Fruit fly (Drosophila melanogaster) whole organism, embryonic: ENCODE data around the gene CG6028.

Experiments used
- Abd-B ChIP-seq: fragments of 200-800 bp; sonication (Bioruptor generic); optimal IDR thresholded peaks from 2 replicates; lab custom pipeline; 2018; ENCODE audit warnings: missing biosample characterization, mild to moderate bottlenecking, missing genetic modification characterization, moderate library complexity
- CG10209 ChIP-seq: fragments of 200-800 bp; sonication (Bioruptor generic); optimal IDR thresholded peaks from 3 replicates; lab custom pipeline; 2017; ENCODE audit warnings: missing biosample characterization, mild to moderate bottlenecking, missing genetic modification characterization, missing genetic modification reagents
- CG10267 ChIP-seq: fragments of 200-800 bp; sonication (Bioruptor generic); optimal IDR thresholded peaks from 2 replicates; lab custom pipeline; 2018; ENCODE audit warnings: missing biosample characterization, mild to moderate bottlenecking, missing genetic modification characterization, moderate library complexity
- CG11398 ChIP-seq: fragments of 200-800 bp; sonication (Bioruptor generic); optimal IDR thresholded peaks from 2 replicates; lab custom pipeline; 2016; ENCODE audit warnings: missing biosample characterization, missing genetic modification characterization
- CG11723 ChIP-seq: fragments of 200-800 bp; sonication (Bioruptor generic); optimal IDR thresholded peaks from 2 replicates; lab custom pipeline; 2017; ENCODE audit warnings: missing biosample characterization, mild to moderate bottlenecking, missing genetic modification characterization
- CG12155 ChIP-seq: fragments of 200-800 bp; sonication (Bioruptor generic); optimal IDR thresholded peaks from 3 replicates; lab custom pipeline; 2016; ENCODE audit warnings: missing biosample characterization, missing genetic modification characterization
- CG12391 ChIP-seq: fragments of 200-800 bp; sonication (Bioruptor generic); optimal IDR thresholded peaks from 3 replicates; lab custom pipeline; 2018; ENCODE audit warnings: missing biosample characterization, mild to moderate bottlenecking, missing genetic modification characterization, moderate library complexity
- CG14050 ChIP-seq: fragments of 200-800 bp; sonication (Bioruptor generic); IDR thresholded peaks from 3 replicates; pipeline ENCODE4 v1.3.6; 2022; ENCODE audit warnings: missing biosample characterization, missing genetic modification characterization
- CG14860 ChIP-seq: fragments of 200-800 bp; sonication (Bioruptor generic); IDR thresholded peaks from 3 replicates; pipeline ENCODE4 v1.3.6; 2022; ENCODE audit warnings: missing biosample characterization, missing genetic modification characterization; ENCODE audit not compliant: partially characterized antibody
- CG15601 ChIP-seq: fragments of 200-800 bp; sonication (Bioruptor generic); optimal IDR thresholded peaks from 3 replicates; lab custom pipeline; 2019; ENCODE audit warnings: missing biosample characterization, mild to moderate bottlenecking, missing genetic modification characterization, moderate library complexity
- CG1603 ChIP-seq: fragments of 200-800 bp; sonication (Bioruptor generic); optimal IDR thresholded peaks from 2 replicates; lab custom pipeline; 2019; ENCODE audit warnings: missing biosample characterization, mild to moderate bottlenecking, missing genetic modification characterization, moderate library complexity
- CG17361 ChIP-seq: fragments of 200-800 bp; sonication (Bioruptor generic); IDR thresholded peaks from 3 replicates; pipeline ENCODE4 v1.3.6; 2022; ENCODE audit warnings: missing biosample characterization, missing genetic modification characterization
- CG17612 ChIP-seq: fragments of 200-800 bp; sonication (Bioruptor generic); IDR thresholded peaks from 2 replicates; pipeline ENCODE4 v1.3.6; 2022; ENCODE audit warnings: missing biosample characterization, missing genetic modification characterization
- CG18262 ChIP-seq: fragments of 200-800 bp; optimal IDR thresholded peaks from 3 replicates; lab custom pipeline; 2019; ENCODE audit warnings: missing biosample characterization, mild to moderate bottlenecking, missing genetic modification characterization, moderate library complexity
- CG1832 ChIP-seq: fragments of 200-800 bp; sonication (Bioruptor generic); optimal IDR thresholded peaks from 2 replicates; lab custom pipeline; 2017; ENCODE audit warnings: missing biosample characterization, mild to moderate bottlenecking, missing genetic modification characterization, inconsistent platforms
- CG2199 ChIP-seq: fragments of 200-800 bp; sonication (Bioruptor generic); IDR thresholded peaks from 3 replicates; pipeline ENCODE4 v1.3.6; 2022; ENCODE audit warnings: missing biosample characterization, missing genetic modification characterization
- CG31224 ChIP-seq: fragments of 200-800 bp; sonication (Bioruptor generic); IDR thresholded peaks from 2 replicates; pipeline ENCODE4 v1.3.6; 2022; ENCODE audit warnings: missing biosample characterization, missing genetic modification characterization
- CG33557 ChIP-seq: fragments of 200-800 bp; sonication (Bioruptor generic); optimal IDR thresholded peaks from 2 replicates; lab custom pipeline; 2019; ENCODE audit warnings: missing biosample characterization, mild to moderate bottlenecking, missing genetic modification characterization, moderate library complexity
- CG4854 ChIP-seq: fragments of 200-800 bp; sonication (Bioruptor generic); optimal IDR thresholded peaks from 2 replicates; lab custom pipeline; 2016; ENCODE audit warnings: missing biosample characterization, missing genetic modification characterization, inconsistent platforms
- CG6683 ChIP-seq: fragments of 200-800 bp; sonication (Bioruptor generic); optimal IDR thresholded peaks from 2 replicates; lab custom pipeline; 2017; ENCODE audit warnings: missing biosample characterization, mild to moderate bottlenecking, missing genetic modification characterization, missing genetic modification reagents
- CG8765 ChIP-seq: fragments of 200-800 bp; sonication (Bioruptor generic); IDR thresholded peaks from 2 replicates; pipeline ENCODE4 v1.3.6; 2022; ENCODE audit warnings: missing biosample characterization, missing genetic modification characterization
- CG9437 ChIP-seq: fragments of 200-800 bp; sonication (Bioruptor generic); optimal IDR thresholded peaks from 2 replicates; lab custom pipeline; 2018; ENCODE audit warnings: missing biosample characterization, mild to moderate bottlenecking, missing genetic modification characterization
- CoRest ChIP-seq: fragments of 200-800 bp; sonication (Bioruptor generic); optimal IDR thresholded peaks from 3 replicates; lab custom pipeline; 2018; ENCODE audit warnings: missing biosample characterization, mild to moderate bottlenecking, missing genetic modification characterization, moderate library complexity
- Doc3 ChIP-seq: fragments of 200-800 bp; sonication (Bioruptor generic); IDR thresholded peaks from 3 replicates; pipeline ENCODE4 v1.3.6; 2022; ENCODE audit warnings: missing biosample characterization, missing genetic modification characterization; ENCODE audit not compliant: partially characterized antibody
- Dp ChIP-seq: fragments of 200-800 bp; sonication (Bioruptor generic); optimal IDR thresholded peaks from 2 replicates; lab custom pipeline; 2018; ENCODE audit warnings: missing biosample characterization, mild to moderate bottlenecking, missing genetic modification characterization, moderate library complexity
- ERR ChIP-seq: fragments of 200-800 bp; sonication (Bioruptor generic); optimal IDR thresholded peaks from 2 replicates; lab custom pipeline; 2016; ENCODE audit warnings: missing biosample characterization, missing genetic modification characterization
- Hand ChIP-seq: fragments of 200-800 bp; sonication (Bioruptor generic); optimal IDR thresholded peaks from 2 replicates; lab custom pipeline; 2017; ENCODE audit warnings: mild to moderate bottlenecking, missing biosample characterization, missing genetic modification reagents, missing genetic modification characterization
- Hsf ChIP-seq: fragments of 200-800 bp; sonication (Bioruptor generic); optimal IDR thresholded peaks from 3 replicates; lab custom pipeline; 2016; ENCODE audit warnings: missing biosample characterization, missing genetic modification characterization
- Kr ChIP-seq: fragments of 200-800 bp; sonication (Bioruptor generic); optimal IDR thresholded peaks from 2 replicates; lab custom pipeline; 2017; ENCODE audit warnings: missing biosample characterization, mild to moderate bottlenecking, missing genetic modification characterization
- Meics ChIP-seq: fragments of 200-800 bp; sonication (Bioruptor generic); optimal IDR thresholded peaks from 2 replicates; lab custom pipeline; 2017; ENCODE audit warnings: missing biosample characterization, mild to moderate bottlenecking, missing genetic modification characterization
- Mrtf ChIP-seq: fragments of 200-800 bp; sonication (Bioruptor generic); IDR thresholded peaks from 3 replicates; pipeline ENCODE4 v1.3.6; 2022; ENCODE audit warnings: missing biosample characterization, missing genetic modification characterization
- NC2β ChIP-seq: fragments of 200-800 bp; sonication (Bioruptor generic); optimal IDR thresholded peaks from 2 replicates; lab custom pipeline; 2016; ENCODE audit warnings: missing biosample characterization, missing genetic modification characterization
- NfI ChIP-seq: fragments of 200-800 bp; sonication (Bioruptor generic); optimal IDR thresholded peaks from 3 replicates; lab custom pipeline; 2018; ENCODE audit warnings: missing biosample characterization, mild to moderate bottlenecking, missing genetic modification characterization, moderate library complexity
- Sin3A ChIP-seq: fragments of >200 bp; optimal IDR thresholded peaks from 2 replicates; lab custom pipeline; 2018
- Taf1 ChIP-seq: fragments of 200-800 bp; sonication (Bioruptor generic); IDR thresholded peaks from 2 replicates; pipeline ENCODE4 v1.3.6; 2022; ENCODE audit warnings: missing biosample characterization, missing genetic modification characterization
- al ChIP-seq: fragments of 200-800 bp; sonication (Bioruptor generic); IDR thresholded peaks from 2 replicates; pipeline ENCODE4 v1.3.6; 2022; ENCODE audit warnings: missing biosample characterization, missing genetic modification characterization
- da ChIP-seq: fragments of 200-800 bp; sonication (Bioruptor generic); optimal IDR thresholded peaks from 2 replicates; lab custom pipeline; 2016; ENCODE audit warnings: missing biosample characterization, missing genetic modification characterization
- insv ChIP-seq, 2 experiments: fragments of 200-800 bp; sonication (Bioruptor generic); optimal IDR thresholded peaks; 3 replicates each; lab custom pipeline; 2016 to 2018; ENCODE audit warnings: missing biosample characterization in 2 of 2, missing genetic modification characterization in 2 of 2
- jing ChIP-seq: fragments of 200-800 bp; sonication (Bioruptor generic); optimal IDR thresholded peaks from 2 replicates; lab custom pipeline; 2018; ENCODE audit warnings: missing biosample characterization, mild to moderate bottlenecking, missing genetic modification characterization
- kay ChIP-seq: fragments of 200-800 bp; sonication (Bioruptor generic); optimal IDR thresholded peaks from 2 replicates; lab custom pipeline; 2016; ENCODE audit warnings: missing biosample characterization, missing genetic modification characterization
- ranshi ChIP-seq: fragments of 200-800 bp; sonication (Bioruptor generic); IDR thresholded peaks from 2 replicates; pipeline ENCODE4 v1.3.6; 2022; ENCODE audit warnings: missing biosample characterization, missing genetic modification characterization
- run ChIP-seq: fragments of 200-800 bp; sonication (Bioruptor generic); optimal IDR thresholded peaks from 3 replicates; lab custom pipeline; 2018; ENCODE audit warnings: missing biosample characterization, mild to moderate bottlenecking, missing genetic modification characterization
- slou ChIP-seq: fragments of 200-800 bp; sonication (Bioruptor generic); optimal IDR thresholded peaks from 3 replicates; lab custom pipeline; 2016; ENCODE audit warnings: missing biosample characterization, missing genetic modification characterization
- sna ChIP-seq: fragments of 200-800 bp; sonication (Bioruptor generic); IDR thresholded peaks from 2 replicates; pipeline ENCODE4 v1.3.6; 2022; ENCODE audit warnings: missing biosample characterization, missing genetic modification characterization; ENCODE audit not compliant: partially characterized antibody
- stc ChIP-seq: fragments of 200-800 bp; sonication (Bioruptor generic); IDR thresholded peaks from 2 replicates; pipeline ENCODE4 v1.3.6; 2022; ENCODE audit warnings: missing biosample characterization, missing genetic modification characterization
- tgo ChIP-seq: fragments of 200-800 bp; sonication (Bioruptor generic); IDR thresholded peaks from 3 replicates; pipeline ENCODE4 v1.3.6; 2022; ENCODE audit warnings: missing biosample characterization, missing genetic modification characterization
- tll ChIP-seq, 2 experiments: fragments of 200-800 bp in 1 of 2; fragments of >200 bp in 1 of 2; sonication (Bioruptor generic) in 1 of 2; optimal IDR thresholded peaks; 2 replicates each; lab custom pipeline; 2017 to 2019; ENCODE audit warnings: missing biosample characterization in 2 of 2, missing genetic modification characterization in 2 of 2, mild to moderate bottlenecking in 1 of 2, moderate library complexity in 1 of 2
- yki ChIP-seq: fragments of >200 bp; optimal IDR thresholded peaks from 3 replicates; lab custom pipeline; 2018

The CG6028 gene

DNA sequence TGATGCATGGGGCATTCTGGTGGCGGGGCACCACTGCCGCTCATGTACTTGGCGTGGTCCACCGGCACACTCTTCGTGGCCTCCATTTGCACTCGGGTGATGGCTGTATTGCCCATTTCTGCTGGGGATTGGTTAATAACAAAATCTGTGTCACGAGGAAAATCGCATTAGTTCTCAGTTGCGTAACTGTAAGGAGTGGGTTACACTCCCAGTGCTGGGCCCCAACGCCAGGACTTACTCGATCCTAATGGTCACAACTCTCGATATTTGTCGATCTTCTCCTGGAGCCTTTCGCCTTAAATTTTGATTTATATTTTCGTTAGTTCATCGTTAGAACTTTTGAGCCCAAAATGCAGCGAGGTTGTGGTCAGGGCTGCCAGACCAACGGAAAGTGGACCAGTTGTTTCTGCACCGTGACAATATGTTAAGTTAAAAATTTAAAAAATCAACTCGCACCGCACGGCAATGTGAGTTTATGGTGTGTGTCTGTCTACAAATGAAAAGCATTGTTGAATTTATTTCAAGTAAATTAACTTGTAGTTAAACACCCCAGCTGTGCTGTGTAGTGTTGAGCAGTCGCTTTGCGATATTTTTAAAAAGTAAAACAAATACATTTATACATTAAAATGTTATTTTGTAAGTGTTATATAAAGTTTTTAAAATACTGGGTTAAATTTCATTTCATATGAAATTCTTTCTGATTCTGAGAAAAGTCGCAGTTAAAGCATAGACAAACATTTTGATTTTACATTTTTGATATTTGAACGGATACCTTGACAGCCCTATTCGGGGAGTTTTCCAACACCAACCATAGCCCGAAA, 1.8 kb upstream of the CG6028 start, which contains the start of the genes Cchl and ND-42 (continued):
- TF ChIP-seq CG1603 (peak; percentile 70), stc (peak; percentile 28; the same call in 1 of the 2 replicates), CG17612 (GFP tag; lab: Robert Waterston, UW) (no peak), CG10267 (peak; percentile 97), Hsf (GFP tag; lab: Kevin White, UChicago) (peak; percentile 80), tgo (GFP tag; lab: Robert Waterston, UW) (peak; percentile 72), Meics (GFP tag; lab: Kevin White, UChicago) (peak; percentile 83), Taf1 (GFP tag; lab: Robert Waterston, UW) (no peak; the same call in 1 of the 2 replicates), Kr (GFP tag; lab: Kevin White, UChicago) (no peak), ranshi (GFP tag; lab: Robert Waterston, UW) (peak; percentile 72; the same call in 1 of the 2 replicates), Dp (GFP tag; lab: Kevin White, UChicago) (peak; percentile 29), jing (GFP tag; lab: Kevin White, UChicago) (no peak), CG6683 (GFP tag; lab: Kevin White, UChicago) (peak; percentile 48), CG8765 (GFP tag; lab: Robert Waterston, UW) (peak; percentile 71), CG11398 (GFP tag; lab: Kevin White, UChicago) (no peak), run (tag; lab: Kevin White, UChicago) (peak; percentile 33), CG33557 (GFP tag; lab: Kevin White, UChicago) (peak; percentile 80), da (GFP tag; lab: Kevin White, UChicago) (peak; percentile 2), CG9437 (peak; percentile 82), al (GFP tag; lab: Robert Waterston, UW) (peak; percentile 62), Mrtf (GFP tag; lab: Robert Waterston, UW) (peak; percentile 47; the same call in 1 of the 3 replicates), CG10209 (GFP tag; lab: Kevin White, UChicago) (peak; percentile 81), CG14860 (GFP tag; lab: Robert Waterston, UW) (peak; percentile 55; the same call in 1 of the 3 replicates), CG1832 (GFP tag; lab: Kevin White, UChicago) (no peak), ERR (GFP tag; lab: Kevin White, UChicago) (peak; percentile 50), CG4854 (GFP tag; lab: Kevin White, UChicago) (peak; percentile 54), CG11723 (GFP tag; lab: Kevin White, UChicago) (peak; percentile 67), CG15601 (tag; lab: Kevin White, UChicago) (peak; percentile 61), CG31224 (GFP tag; lab: Robert Waterston, UW) (peak; percentile 41), slou (peak; percentile 66), Doc3 (GFP tag; lab: Robert Waterston, UW) (peak; percentile 63), CG14050 (GFP tag; lab: Robert Waterston, UW) (peak; percentile 30; the same call in 2 of the 3 replicates), tll (GFP tag; optimal IDR thresholded peaks at IDR 0.05; lab: Kevin White, UChicago) (peak in 1 of 2 experiments; percentile 14), CG12391 (peak; percentile 90), CG2199 (GFP tag; lab: Robert Waterston, UW) (0 out of 3 replicates have a peak, but pooled peaks have one; percentile 38), Hand (GFP tag; lab: Kevin White, UChicago) (peak; percentile 72), Sin3A (lab: Kevin White, UChicago) (peak; percentile 57), sna (GFP tag; lab: Robert Waterston, UW) (peak; percentile 65; the same call in 1 of the 2 replicates), NC2β (peak; percentile 40), kay (peak; percentile 59), yki (lab: Kevin White, UChicago) (no peak), CG18262 (tag; lab: Kevin White, UChicago) (peak; percentile 75), insv (GFP tag; optimal IDR thresholded peaks at IDR 0.05; lab: Kevin White, UChicago) (peak in 1 of 2 experiments; percentile 56), CG17361 (GFP tag; lab: Robert Waterston, UW) (peak; percentile 93), NfI (peak; percentile 79), CoRest (peak; percentile 92), Abd-B (GFP tag; lab: Kevin White, UChicago) (peak; percentile 81), CG12155 (GFP tag; lab: Kevin White, UChicago) (peak; percentile 85)
